Fruit fly (Drosophila melanogaster) whole organism, wandering third instar larva: ENCODE results near the gene Acp29AB.

ENCODE experiments used
- Abd-B ChIP-seq: fragments of >200 bp; optimal IDR thresholded peaks from 2 replicates; lab custom pipeline; 2017; ENCODE audit warnings: missing biosample characterization, missing genetic modification characterization
- CG9705 ChIP-seq: fragments of 200-800 bp; sonication (Bioruptor generic); optimal IDR thresholded peaks from 2 replicates; lab custom pipeline; 2018; ENCODE audit warnings: missing biosample characterization, mild to moderate bottlenecking, missing genetic modification characterization
- Hnf4 ChIP-seq: fragments of 200-800 bp; sonication (Bioruptor generic); optimal IDR thresholded peaks from 2 replicates; lab custom pipeline; 2016; ENCODE audit warnings: missing biosample characterization, mild to moderate bottlenecking, missing genetic modification characterization
- OdsH ChIP-seq: fragments of 200-800 bp; sonication (Bioruptor generic); optimal IDR thresholded peaks from 2 replicates; lab custom pipeline; 2016; ENCODE audit warnings: missing biosample characterization, mild to moderate bottlenecking, missing genetic modification characterization
- dl ChIP-seq, 2 experiments: fragments of 175-275, 200-275 bp in 1 of 2; fragments of 200-275 bp in 1 of 2; sonication (Bioruptor generic); optimal IDR thresholded peaks; lab custom pipeline; 2018; ENCODE audit warnings: mild to moderate bottlenecking in 2 of 2, missing biosample characterization in 2 of 2, missing genetic modification characterization in 2 of 2, moderate library complexity in 2 of 2; ENCODE audit not compliant: partially characterized antibody in 2 of 2, insufficient read depth in 1 of 2
- h ChIP-seq: fragments of 200-800 bp; sonication (Bioruptor generic); optimal IDR thresholded peaks from 3 replicates; lab custom pipeline; 2016; ENCODE audit warnings: missing biosample characterization, mild to moderate bottlenecking, missing genetic modification characterization
- pan ChIP-seq: fragments of >200 bp; optimal IDR thresholded peaks from 2 replicates; lab custom pipeline; 2017
- rgr ChIP-seq: fragments of 200-800 bp; sonication (Bioruptor generic); optimal IDR thresholded peaks from 3 replicates; lab custom pipeline; 2016; ENCODE audit warnings: missing biosample characterization, mild to moderate bottlenecking, missing genetic modification characterization

DNA sequence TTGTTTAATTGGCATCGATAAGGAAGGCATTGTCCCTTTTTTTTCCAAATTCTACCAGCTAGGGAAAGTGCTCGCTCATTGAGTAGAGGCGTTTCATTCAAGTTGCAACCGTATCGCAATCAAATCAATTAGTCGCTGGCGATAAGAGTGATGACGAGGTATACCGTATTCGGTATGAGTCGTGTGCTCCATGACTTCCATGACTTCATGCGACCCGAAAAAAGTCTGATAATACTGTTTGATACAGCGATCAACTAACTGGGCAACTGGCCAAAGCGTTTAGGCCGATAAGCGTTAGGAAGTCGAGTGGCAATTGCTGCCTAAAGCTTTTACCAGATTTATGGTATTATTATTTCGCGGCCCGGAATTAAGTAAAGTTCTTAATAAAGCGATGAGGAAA lies 48.5 kb downstream of the Acp29AB start:
- TF ChIP-seq dl (GFP tag; optimal IDR thresholded peaks at IDR 0.05; lab: Kevin White, UChicago; ENCODE audit: insufficient read depth in 1 of 2, partially characterized antibody in 2 of 2): no peak
- no peak for TF ChIP-seq pan (lab: Kevin White, UChicago)
- no peak for TF ChIP-seq Abd-B (GFP tag; lab: Kevin White, UChicago)
- no peak for TF ChIP-seq Hnf4 (GFP tag; lab: Kevin White, UChicago)
- no peak for TF ChIP-seq OdsH (GFP tag; lab: Kevin White, UChicago)
- no peak for TF ChIP-seq CG9705
- TF ChIP-seq rgr: no peak
- peak; percentile 63 for TF ChIP-seq h (GFP tag; lab: Kevin White, UChicago)
